Fruit fly (Drosophila melanogaster) whole organism, embryonic: ENCODE data around the gene CG4972.
A peak's percentile ranks its signal among the peaks of the same experiment; 100 is the strongest.

Experiments used
- Aef1 ChIP-seq: fragments of 200-800 bp; sonication (Bioruptor generic); IDR thresholded peaks from 3 replicates; pipeline ENCODE4 v1.3.6; 2022; ENCODE audit warnings: missing biosample characterization, missing genetic modification characterization
- Atf-2 ChIP-seq: fragments of 200-800 bp; sonication (Bioruptor generic); optimal IDR thresholded peaks from 2 replicates; lab custom pipeline; 2016; ENCODE audit warnings: missing biosample characterization, missing genetic modification characterization
- B-H2 ChIP-seq: fragments of 200-800 bp; sonication (Bioruptor generic); optimal IDR thresholded peaks from 2 replicates; lab custom pipeline; 2018; ENCODE audit warnings: missing biosample characterization, mild to moderate bottlenecking, missing genetic modification characterization
- CG1024 ChIP-seq: fragments of 200-800 bp; sonication (Bioruptor generic); IDR thresholded peaks from 2 replicates; pipeline ENCODE4 v1.3.6; 2022; ENCODE audit warnings: missing biosample characterization, missing genetic modification characterization
- CG10321 ChIP-seq: fragments of 200-800 bp; sonication (Bioruptor generic); IDR thresholded peaks from 2 replicates; pipeline ENCODE4 v1.3.6; 2022; ENCODE audit warnings: missing biosample characterization, missing genetic modification characterization
- CG11085 ChIP-seq: fragments of 200-800 bp; sonication (Bioruptor generic); IDR thresholded peaks from 2 replicates; pipeline ENCODE4 v1.3.6; 2022; ENCODE audit warnings: missing biosample characterization, missing genetic modification characterization
- CG11696 ChIP-seq: fragments of 200-800 bp; sonication (Bioruptor generic); IDR thresholded peaks from 2 replicates; pipeline ENCODE4 v1.3.6; 2022; ENCODE audit warnings: missing biosample characterization, missing genetic modification characterization
- CG14965 ChIP-seq: fragments of 200-800 bp; sonication (Bioruptor generic); optimal IDR thresholded peaks from 2 replicates; lab custom pipeline; 2016; ENCODE audit warnings: missing biosample characterization, missing genetic modification characterization, borderline replicate concordance
- CG16863 ChIP-seq: fragments of 200-800 bp; sonication (Bioruptor generic); optimal IDR thresholded peaks from 3 replicates; lab custom pipeline; 2016; ENCODE audit warnings: missing biosample characterization, missing genetic modification characterization
- CG1832 ChIP-seq: fragments of 200-800 bp; sonication (Bioruptor generic); optimal IDR thresholded peaks from 2 replicates; lab custom pipeline; 2017; ENCODE audit warnings: missing biosample characterization, mild to moderate bottlenecking, missing genetic modification characterization, inconsistent platforms
- CG18599 ChIP-seq: fragments of 200-800 bp; sonication (Bioruptor generic); optimal IDR thresholded peaks from 3 replicates; lab custom pipeline; 2017; ENCODE audit warnings: missing biosample characterization, missing genetic modification characterization, mild to moderate bottlenecking, moderate library complexity, missing genetic modification reagents
- CG4328 ChIP-seq: fragments of 200-800 bp; sonication (Bioruptor generic); optimal IDR thresholded peaks from 3 replicates; lab custom pipeline; 2017; ENCODE audit warnings: missing biosample characterization, missing genetic modification reagents, missing genetic modification characterization
- CG4707 ChIP-seq: fragments of 200-800 bp; sonication (Bioruptor generic); optimal IDR thresholded peaks from 2 replicates; lab custom pipeline; 2018; ENCODE audit warnings: missing biosample characterization, mild to moderate bottlenecking, missing genetic modification characterization, moderate library complexity
- CG5245 ChIP-seq: fragments of 200-800 bp; sonication (Bioruptor generic); optimal IDR thresholded peaks from 3 replicates; lab custom pipeline; 2016; ENCODE audit warnings: missing biosample characterization, missing genetic modification characterization
- CG6254 ChIP-seq: fragments of 200-800 bp; sonication (Bioruptor generic); optimal IDR thresholded peaks from 3 replicates; lab custom pipeline; 2017; ENCODE audit warnings: mild to moderate bottlenecking, missing biosample characterization, missing genetic modification reagents, missing genetic modification characterization
- CG7745 ChIP-seq: fragments of 200-800 bp; sonication (Bioruptor generic); optimal IDR thresholded peaks from 2 replicates; lab custom pipeline; 2018; ENCODE audit warnings: missing biosample characterization, mild to moderate bottlenecking, missing genetic modification characterization, moderate library complexity
- CG7839 ChIP-seq: fragments of 200-800 bp; sonication (Bioruptor generic); optimal IDR thresholded peaks from 3 replicates; lab custom pipeline; 2018; ENCODE audit warnings: missing biosample characterization, mild to moderate bottlenecking, missing genetic modification characterization, moderate library complexity
- CG7987 ChIP-seq: fragments of 200-800 bp; sonication (Bioruptor generic); optimal IDR thresholded peaks from 2 replicates; lab custom pipeline; 2018; ENCODE audit warnings: missing biosample characterization, mild to moderate bottlenecking, missing genetic modification characterization, moderate library complexity
- CG9817 ChIP-seq: fragments of 200-800 bp; sonication (Bioruptor generic); optimal IDR thresholded peaks from 2 replicates; lab custom pipeline; 2018; ENCODE audit warnings: missing biosample characterization, mild to moderate bottlenecking, missing genetic modification characterization, moderate library complexity
- D ChIP-seq, 2 experiments: fragments of 200-800 bp in 1 of 2; fragments of >200 bp in 1 of 2; sonication (Bioruptor generic) in 1 of 2; optimal IDR thresholded peaks; 2 replicates in 1 of 2; 3 replicates in 1 of 2; lab custom pipeline; 2017; ENCODE audit warnings: mild to moderate bottlenecking in 1 of 2, missing biosample characterization in 1 of 2, missing genetic modification characterization in 1 of 2, missing genetic modification reagents in 1 of 2
- Dad ChIP-seq: fragments of 200-800 bp; sonication (Bioruptor generic); optimal IDR thresholded peaks from 3 replicates; lab custom pipeline; 2016; ENCODE audit warnings: missing biosample characterization, missing genetic modification characterization
- Dll ChIP-seq: fragments of 200-800 bp; sonication (Bioruptor generic); IDR thresholded peaks from 4 replicates; pipeline ENCODE4 v1.3.6; 2022; ENCODE audit warnings: missing biosample characterization, missing genetic modification characterization; ENCODE audit not compliant: partially characterized antibody
- Doc2 ChIP-seq: fragments of 200-800 bp; sonication (Bioruptor generic); IDR thresholded peaks from 2 replicates; pipeline ENCODE4 v1.3.6; 2022; ENCODE audit warnings: missing biosample characterization, missing genetic modification characterization
- Eip74EF ChIP-seq, 2 experiments: fragments of 200-800 bp in 1 of 2; fragments of >200 bp in 1 of 2; sonication (Bioruptor generic) in 1 of 2; optimal IDR thresholded peaks; 2 replicates each; lab custom pipeline; 2017 to 2019; ENCODE audit warnings: missing biosample characterization in 2 of 2, missing genetic modification characterization in 2 of 2, mild to moderate bottlenecking in 1 of 2, moderate library complexity in 1 of 2
- Fer2 ChIP-seq: fragments of 200-800 bp; sonication (Bioruptor generic); optimal IDR thresholded peaks from 2 replicates; lab custom pipeline; 2018; ENCODE audit warnings: missing biosample characterization, mild to moderate bottlenecking, missing genetic modification characterization, moderate library complexity
- HLH3B ChIP-seq: fragments of 200-800 bp; sonication (Bioruptor generic); IDR thresholded peaks from 2 replicates; pipeline ENCODE4 v1.3.6; 2022; ENCODE audit warnings: missing biosample characterization, missing genetic modification characterization
- Mes4 ChIP-seq: fragments of 200-800 bp; sonication (Bioruptor generic); optimal IDR thresholded peaks from 2 replicates; lab custom pipeline; 2016; ENCODE audit warnings: missing biosample characterization, missing genetic modification characterization
- NC2β ChIP-seq: fragments of 200-800 bp; sonication (Bioruptor generic); optimal IDR thresholded peaks from 2 replicates; lab custom pipeline; 2016; ENCODE audit warnings: missing biosample characterization, missing genetic modification characterization
- Oaz ChIP-seq: fragments of 200-800 bp; sonication (Bioruptor generic); IDR thresholded peaks from 2 replicates; pipeline ENCODE4 v1.3.6; 2022; ENCODE audit warnings: missing biosample characterization, missing genetic modification characterization
- ac ChIP-seq: fragments of 200-800 bp; sonication (Bioruptor generic); optimal IDR thresholded peaks from 3 replicates; lab custom pipeline; 2017; ENCODE audit warnings: missing biosample characterization, mild to moderate bottlenecking, missing genetic modification characterization
- al ChIP-seq: fragments of 200-800 bp; sonication (Bioruptor generic); IDR thresholded peaks from 2 replicates; pipeline ENCODE4 v1.3.6; 2022; ENCODE audit warnings: missing biosample characterization, missing genetic modification characterization
- az2 ChIP-seq: fragments of 200-800 bp; sonication (Bioruptor generic); optimal IDR thresholded peaks from 3 replicates; lab custom pipeline; 2016; ENCODE audit warnings: missing biosample characterization, missing genetic modification characterization
- br ChIP-seq: fragments of >200 bp; optimal IDR thresholded peaks from 2 replicates; lab custom pipeline; 2017
- da ChIP-seq: fragments of 200-800 bp; sonication (Bioruptor generic); optimal IDR thresholded peaks from 2 replicates; lab custom pipeline; 2016; ENCODE audit warnings: missing biosample characterization, missing genetic modification characterization
- dysf ChIP-seq: fragments of 200-800 bp; sonication (Bioruptor generic); IDR thresholded peaks from 3 replicates; pipeline ENCODE4 v1.3.6; 2022; ENCODE audit warnings: missing biosample characterization, missing genetic modification characterization
- esg ChIP-seq: fragments of 200-800 bp; sonication (Bioruptor generic); conservative IDR thresholded peaks from 2 replicates; pipeline ENCODE4 v1.3.6; 2022; ENCODE audit warnings: missing biosample characterization, missing genetic modification characterization
- gcm ChIP-seq: fragments of 200-800 bp; sonication (Bioruptor generic); optimal IDR thresholded peaks from 2 replicates; lab custom pipeline; 2019; ENCODE audit warnings: missing biosample characterization, mild to moderate bottlenecking, missing genetic modification characterization, moderate library complexity
- gem ChIP-seq: fragments of 200-800 bp; sonication (Bioruptor generic); optimal IDR thresholded peaks from 2 replicates; lab custom pipeline; 2019; ENCODE audit warnings: missing biosample characterization, mild to moderate bottlenecking, missing genetic modification characterization, moderate library complexity
- hbn ChIP-seq: fragments of 200-800 bp; sonication (Bioruptor generic); IDR thresholded peaks from 2 replicates; pipeline ENCODE4 v1.3.6; 2022; ENCODE audit warnings: missing biosample characterization, missing genetic modification characterization; ENCODE audit not compliant: partially characterized antibody
- hkb ChIP-seq, 2 experiments: fragments of 200-800 bp in 1 of 2; fragments of >200 bp in 1 of 2; sonication (Bioruptor generic) in 1 of 2; IDR thresholded peaks in 1 of 2; optimal IDR thresholded peaks in 1 of 2; 2 replicates each; pipeline versions ENCODE4 v1.3.6 to Lab custom; 2017 to 2022; ENCODE audit warnings: missing biosample characterization in 1 of 2, missing genetic modification characterization in 1 of 2
- jigr1 ChIP-seq: fragments of 200-800 bp; sonication (Bioruptor generic); IDR thresholded peaks from 3 replicates; pipeline ENCODE4 v1.3.6; 2022; ENCODE audit warnings: missing biosample characterization, missing genetic modification characterization
- ken ChIP-seq: fragments of 200-800 bp; sonication (Bioruptor generic); IDR thresholded peaks from 3 replicates; pipeline ENCODE4 v1.3.6; 2022; ENCODE audit warnings: missing biosample characterization, missing genetic modification characterization
- mld ChIP-seq: fragments of 200-800 bp; sonication (Bioruptor generic); IDR thresholded peaks from 3 replicates; pipeline ENCODE4 v1.3.6; 2022; ENCODE audit warnings: missing biosample characterization, missing genetic modification characterization; ENCODE audit not compliant: partially characterized antibody
- pan ChIP-seq, 4 experiments: fragments of >200 bp in 3 of 4; fragments of 200-800 bp in 1 of 4; sonication (Bioruptor generic) in 1 of 4; optimal IDR thresholded peaks in 3 of 4; IDR thresholded peaks in 1 of 4; 2 replicates each; pipeline versions ENCODE4 v1.3.6 to Lab custom; 2017 to 2022; ENCODE audit warnings: missing biosample characterization in 2 of 4, missing genetic modification characterization in 2 of 4, mixed read lengths in 1 of 4
- sqz ChIP-seq: fragments of 200-800 bp; sonication (Bioruptor generic); optimal IDR thresholded peaks from 3 replicates; lab custom pipeline; 2018; ENCODE audit warnings: missing biosample characterization, mild to moderate bottlenecking, missing genetic modification characterization
- tap ChIP-seq: fragments of 200-800 bp; optimal IDR thresholded peaks from 3 replicates; lab custom pipeline; 2019; ENCODE audit warnings: missing biosample characterization, mild to moderate bottlenecking, missing genetic modification characterization, moderate library complexity
- tgo ChIP-seq: fragments of 200-800 bp; sonication (Bioruptor generic); IDR thresholded peaks from 3 replicates; pipeline ENCODE4 v1.3.6; 2022; ENCODE audit warnings: missing biosample characterization, missing genetic modification characterization
- tll ChIP-seq, 2 experiments: fragments of 200-800 bp in 1 of 2; fragments of >200 bp in 1 of 2; sonication (Bioruptor generic) in 1 of 2; optimal IDR thresholded peaks; 2 replicates each; lab custom pipeline; 2017 to 2019; ENCODE audit warnings: missing biosample characterization in 2 of 2, missing genetic modification characterization in 2 of 2, mild to moderate bottlenecking in 1 of 2, moderate library complexity in 1 of 2
- zfh1 ChIP-seq: fragments of 200-800 bp; sonication (Bioruptor generic); IDR thresholded peaks from 3 replicates; pipeline ENCODE4 v1.3.6; 2022; ENCODE audit warnings: missing biosample characterization, missing genetic modification characterization

Gene CG4972

dm6 chr2L:10276846-10277245, 37.7 kb upstream of the CG4972 start (continued):
- TF ChIP-seq D (optimal IDR thresholded peaks at IDR 0.05; lab: Kevin White, UChicago) (no peak), D (GFP tag; optimal IDR thresholded peaks at IDR 0.05; lab: Kevin White, UChicago) (no peak), mld (no peak), CG4707 (no peak), CG11085 (GFP tag; lab: Robert Waterston, UW) (no peak), NC2β (GFP tag; lab: Kevin White, UChicago) (peak; percentile 50), CG18599 (GFP tag; lab: Kevin White, UChicago) (no peak), jigr1 (GFP tag; lab: Robert Waterston, UW) (no peak), gem (no peak), Mes4 (peak; percentile 1), hbn (GFP tag; lab: Robert Waterston, UW) (no peak), CG10321 (GFP tag; lab: Robert Waterston, UW) (no peak), tap (tag; lab: Kevin White, UChicago) (no peak), esg (GFP tag; lab: Robert Waterston, UW) (no peak), Atf-2 (GFP tag; lab: Kevin White, UChicago) (no peak), al (GFP tag; lab: Robert Waterston, UW) (no peak), tgo (GFP tag; lab: Robert Waterston, UW) (no peak), CG1832 (GFP tag; lab: Kevin White, UChicago) (no peak), Fer2 (tag; lab: Kevin White, UChicago) (no peak), CG14965 (GFP tag; lab: Kevin White, UChicago) (no peak), CG16863 (GFP tag; lab: Kevin White, UChicago) (peak; percentile 15), CG5245 (GFP tag; lab: Kevin White, UChicago) (peak; percentile 10), CG7745 (tag; lab: Kevin White, UChicago) (no peak), CG1024 (GFP tag; lab: Robert Waterston, UW) (no peak), CG6254 (GFP tag; lab: Kevin White, UChicago) (no peak), CG11696 (no peak), zfh1 (GFP tag; lab: Robert Waterston, UW) (peak; percentile 62), ken (0 out of 3 replicates have a peak, but pooled peaks have one; percentile 46), Oaz (GFP tag; lab: Robert Waterston, UW) (no peak), dysf (GFP tag; lab: Robert Waterston, UW) (no peak), sqz (GFP tag; lab: Kevin White, UChicago) (no peak), B-H2 (GFP tag; lab: Kevin White, UChicago) (no peak), hkb (optimal IDR thresholded peaks at IDR 0.05; lab: Kevin White, UChicago) (no peak), hkb (GFP tag; IDR thresholded peaks at IDR 0.05; lab: Robert Waterston, UW) (no peak), ac (GFP tag; lab: Kevin White, UChicago) (no peak), CG9817 (tag; lab: Kevin White, UChicago) (no peak), az2 (GFP tag; lab: Kevin White, UChicago) (peak; percentile 32), br (lab: Kevin White, UChicago) (no peak), CG4328 (GFP tag; lab: Kevin White, UChicago) (no peak), pan (optimal IDR thresholded peaks at IDR 0.05; lab: Kevin White, UChicago) (no peak), pan (GFP tag; optimal IDR thresholded peaks at IDR 0.05 in 1 of 2, IDR thresholded peaks at IDR 0.05 in 1 of 2) (peak in 1 of 2 experiments; percentile 27), gcm (GFP tag; lab: Kevin White, UChicago) (no peak), CG7987 (GFP tag; lab: Kevin White, UChicago) (peak; percentile 11), Dll (GFP tag; lab: Robert Waterston, UW) (no peak), da (no peak), Doc2 (GFP tag; lab: Robert Waterston, UW) (no peak), Aef1 (GFP tag; lab: Robert Waterston, UW) (no peak), CG7839 (tag; lab: Kevin White, UChicago) (no peak), Eip74EF (GFP tag; optimal IDR thresholded peaks at IDR 0.05; lab: Kevin White, UChicago) (no peak), HLH3B (GFP tag; lab: Robert Waterston, UW) (no peak), tll (GFP tag; optimal IDR thresholded peaks at IDR 0.05; lab: Kevin White, UChicago) (no peak), Dad (GFP tag; lab: Kevin White, UChicago) (peak; percentile 7)
